Worm (Caenorhabditis elegans) whole organism, L1 larva: Measurements from ENCODE around the gene ugt-66.

Experiments
- aha-1 ChIP-seq: fragments of 150-350 bp; optimal IDR thresholded peaks from 2 replicates; lab custom pipeline; 2014; ENCODE audit warnings: missing biosample characterization, missing genetic modification characterization
- ama-1 ChIP-seq: fragments of 150-350 bp; optimal IDR thresholded peaks from 2 replicates; lab custom pipeline; 2014
- ceh-8 ChIP-seq: fragments of 200-800 bp; sonication (Bioruptor generic); optimal IDR thresholded peaks from 2 replicates; lab custom pipeline; 2018; ENCODE audit warnings: mild to moderate bottlenecking, missing genetic modification characterization, moderate library complexity, missing compliant biosample characterization
- ceh-90 ChIP-seq: sonication (generic microtip); optimal IDR thresholded peaks from 2 replicates; lab custom pipeline; 2016; ENCODE audit warnings: missing genetic modification characterization, missing compliant biosample characterization
- ces-1 ChIP-seq: fragments of 150-350 bp; optimal IDR thresholded peaks from 2 replicates; lab custom pipeline; 2014; ENCODE audit warnings: missing biosample characterization, missing genetic modification reagents, missing genetic modification characterization
- dpl-1 ChIP-seq, 3 experiments: fragments of 150-350 bp in 2 of 3; sonication (generic microtip) in 1 of 3; optimal IDR thresholded peaks; 2 replicates each; lab custom pipeline; 2014 to 2017; ENCODE audit warnings: missing biosample characterization in 3 of 3, missing genetic modification characterization in 3 of 3, missing genetic modification reagents in 3 of 3
- dsc-1 ChIP-seq: sonication (generic microtip); optimal IDR thresholded peaks from 2 replicates; lab custom pipeline; 2016; ENCODE audit warnings: mild to moderate bottlenecking, missing genetic modification characterization, missing compliant biosample characterization
- efl-1 ChIP-seq, 4 experiments: fragments of 150-350 bp; optimal IDR thresholded peaks in 3 of 4; peaks in 1 of 4; 1 replicate in 1 of 4; 2 replicates in 3 of 4; lab custom pipeline; 2014; ENCODE audit warnings: missing biosample characterization in 2 of 4, missing genetic modification characterization in 2 of 4, missing genetic modification reagents in 2 of 4
- efl-3 ChIP-seq: fragments of 200-800 bp; sonication (Bioruptor generic); optimal IDR thresholded peaks from 2 replicates; lab custom pipeline; 2018; ENCODE audit warnings: mild to moderate bottlenecking, missing genetic modification characterization, missing compliant biosample characterization
- egl-13 ChIP-seq: sonication (generic microtip); optimal IDR thresholded peaks from 2 replicates; lab custom pipeline; 2016; ENCODE audit warnings: missing genotype, missing genetic modification reagents, missing genetic modification characterization, missing compliant biosample characterization
- egl-27 ChIP-seq, 2 experiments: fragments of 150-350 bp in 1 of 2; sonication (generic microtip); optimal IDR thresholded peaks; 3 replicates each; lab custom pipeline; 2017 to 2018; ENCODE audit warnings: missing biosample characterization in 2 of 2, missing genetic modification characterization in 2 of 2, missing genetic modification reagents in 2 of 2
- elt-2 ChIP-seq: sonication (generic microtip); optimal IDR thresholded peaks from 2 replicates; lab custom pipeline; 2016; ENCODE audit warnings: missing genetic modification characterization, mild to moderate bottlenecking, inconsistent platforms, missing compliant biosample characterization, missing genetic modification reagents
- elt-3 ChIP-seq, 6 experiments: fragments of 150-350 bp in 1 of 6; sonication (generic microtip); optimal IDR thresholded peaks; 2 replicates each; lab custom pipeline; 2017 to 2018; ENCODE audit warnings: missing biosample characterization in 6 of 6, missing genetic modification characterization in 6 of 6, inconsistent platforms in 1 of 6
- ets-5 ChIP-seq: fragments of 200-800 bp; sonication (Bioruptor generic); IDR thresholded peaks from 2 replicates; pipeline ENCODE4 v1.3.6; 2022; ENCODE audit warnings: missing genetic modification characterization, missing compliant biosample characterization
- fkh-10 ChIP-seq: sonication (generic microtip); optimal IDR thresholded peaks from 2 replicates; lab custom pipeline; 2017; ENCODE audit warnings: missing biosample characterization, missing genetic modification reagents, missing genetic modification characterization
- fkh-4 ChIP-seq: sonication (generic microtip); optimal IDR thresholded peaks from 2 replicates; lab custom pipeline; 2016; ENCODE audit warnings: missing compliant biosample characterization, missing genetic modification characterization, borderline replicate concordance
- fkh-8 ChIP-seq: sonication (generic microtip); optimal IDR thresholded peaks from 2 replicates; lab custom pipeline; 2016; ENCODE audit warnings: mild to moderate bottlenecking, missing genetic modification characterization, missing compliant biosample characterization
- fos-1 ChIP-seq: fragments of 150-350 bp; optimal IDR thresholded peaks from 2 replicates; lab custom pipeline; 2014; ENCODE audit warnings: missing biosample characterization, missing genetic modification characterization
- hlh-4 ChIP-seq: sonication (generic microtip); optimal IDR thresholded peaks from 2 replicates; lab custom pipeline; 2016; ENCODE audit warnings: mild to moderate bottlenecking, missing genetic modification characterization, missing compliant biosample characterization
- irx-1 ChIP-seq: sonication (generic microtip); optimal IDR thresholded peaks from 2 replicates; lab custom pipeline; 2016; ENCODE audit warnings: missing genetic modification characterization, missing compliant biosample characterization
- lin-14 ChIP-seq: fragments of 200-800 bp; sonication (Bioruptor generic); optimal IDR thresholded peaks from 2 replicates; lab custom pipeline; 2018; ENCODE audit warnings: mild to moderate bottlenecking, missing genetic modification characterization, moderate library complexity, missing compliant biosample characterization
- lin-35 ChIP-seq, 2 experiments: fragments of 150-350 bp; optimal IDR thresholded peaks; 2 replicates each; lab custom pipeline; 2014; ENCODE audit warnings: missing biosample characterization in 2 of 2, missing genetic modification characterization in 2 of 2, missing genetic modification reagents in 2 of 2
- mab-9 ChIP-seq: fragments of 200-800 bp; sonication (Bioruptor generic); IDR thresholded peaks from 2 replicates; pipeline ENCODE4 v1.3.6; 2022; ENCODE audit warnings: missing genetic modification reagents, missing genetic modification characterization, missing compliant biosample characterization
- nhr-11 ChIP-seq: fragments of 150-350 bp; optimal IDR thresholded peaks from 2 replicates; lab custom pipeline; 2014; ENCODE audit warnings: missing biosample characterization, missing genetic modification characterization
- nhr-20 ChIP-seq: sonication (generic microtip); optimal IDR thresholded peaks from 2 replicates; lab custom pipeline; 2016; ENCODE audit warnings: mild to moderate bottlenecking, missing genetic modification characterization, missing compliant biosample characterization
- nhr-28 ChIP-seq: fragments of 150-350 bp; optimal IDR thresholded peaks from 2 replicates; lab custom pipeline; 2014; ENCODE audit warnings: missing biosample characterization, missing genetic modification characterization
- nhr-47 ChIP-seq: sonication (generic microtip); optimal IDR thresholded peaks from 2 replicates; lab custom pipeline; 2016; ENCODE audit warnings: mild to moderate bottlenecking, missing genetic modification characterization, moderate library complexity, missing compliant biosample characterization
- nhr-71 ChIP-seq: sonication (generic microtip); optimal IDR thresholded peaks from 2 replicates; lab custom pipeline; 2016; ENCODE audit warnings: mild to moderate bottlenecking, missing genetic modification characterization, moderate library complexity, missing compliant biosample characterization
- nhr-76 ChIP-seq: sonication (generic microtip); optimal IDR thresholded peaks from 2 replicates; lab custom pipeline; 2017; ENCODE audit warnings: missing biosample characterization, missing genetic modification characterization
- nhr-77 ChIP-seq: fragments of 150-350 bp; optimal IDR thresholded peaks from 2 replicates; lab custom pipeline; 2014; ENCODE audit warnings: missing biosample characterization, missing genetic modification characterization
- nhr-84 ChIP-seq: sonication (generic microtip); optimal IDR thresholded peaks from 2 replicates; lab custom pipeline; 2017; ENCODE audit warnings: missing biosample characterization, missing genetic modification characterization
- nhr-85 ChIP-seq: sonication (generic microtip); peaks from one replicate; lab custom pipeline; 2016; ENCODE audit warnings: missing genetic modification characterization, inconsistent platforms, missing compliant biosample characterization
- nhr-90 ChIP-seq: sonication (generic microtip); optimal IDR thresholded peaks from 2 replicates; lab custom pipeline; 2016; ENCODE audit warnings: mild to moderate bottlenecking, missing genetic modification characterization, missing compliant biosample characterization; ENCODE audit not compliant: poor library complexity
- pax-3 ChIP-seq: fragments of 200-800 bp; sonication (Bioruptor generic); optimal IDR thresholded peaks from 2 replicates; lab custom pipeline; 2018; ENCODE audit warnings: mild to moderate bottlenecking, missing genetic modification characterization, moderate library complexity, missing compliant biosample characterization
- sox-4 ChIP-seq: sonication (generic microtip); optimal IDR thresholded peaks from 2 replicates; lab custom pipeline; 2016; ENCODE audit warnings: missing genetic modification characterization, missing compliant biosample characterization
- sptf-1 ChIP-seq: fragments of 150-350 bp; optimal IDR thresholded peaks from 2 replicates; lab custom pipeline; 2014; ENCODE audit warnings: missing biosample characterization, missing genetic modification characterization
- sup-37 ChIP-seq: fragments of 200-800 bp; sonication (Bioruptor generic); optimal IDR thresholded peaks from 2 replicates; lab custom pipeline; 2018; ENCODE audit warnings: mild to moderate bottlenecking, missing genetic modification characterization, missing compliant biosample characterization
- tlp-1 ChIP-seq: fragments of 150-350 bp; optimal IDR thresholded peaks from 2 replicates; lab custom pipeline; 2014; ENCODE audit warnings: missing biosample characterization, missing genetic modification characterization
- unc-130 ChIP-seq: fragments of 150-350 bp; optimal IDR thresholded peaks from 2 replicates; lab custom pipeline; 2017; ENCODE audit warnings: missing biosample characterization, missing genetic modification characterization, inconsistent platforms
- unc-86 ChIP-seq: sonication (generic microtip); optimal IDR thresholded peaks from 2 replicates; lab custom pipeline; 2016; ENCODE audit warnings: missing genetic modification characterization, missing compliant biosample characterization
- zag-1 ChIP-seq: fragments of 150-350 bp; optimal IDR thresholded peaks from 2 replicates; lab custom pipeline; 2014; ENCODE audit warnings: missing biosample characterization, missing genetic modification characterization
- ztf-4 ChIP-seq: fragments of 150-350 bp; optimal IDR thresholded peaks from 2 replicates; lab custom pipeline; 2014; ENCODE audit warnings: missing biosample characterization, missing genetic modification characterization

The ugt-66 gene

DNA sequence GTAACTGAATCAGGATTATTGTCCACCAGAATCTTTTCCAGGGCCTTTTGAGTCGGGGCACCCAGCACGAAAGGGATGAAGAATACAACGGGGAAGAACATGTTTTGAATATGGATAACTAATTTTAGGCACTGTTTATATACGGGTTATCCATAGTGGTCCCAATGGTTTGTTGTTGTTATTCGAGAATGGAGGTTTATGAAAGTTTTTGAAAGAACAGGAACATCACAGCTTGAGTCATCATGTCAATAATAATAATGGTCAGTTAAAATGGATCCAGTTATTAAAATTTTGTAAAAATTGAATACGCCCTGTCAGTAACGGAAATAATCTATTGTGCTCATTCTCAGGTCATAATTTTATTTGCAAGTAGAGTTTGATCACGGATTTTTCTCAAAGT is 11.3 kb downstream of the ugt-66 start, which contains the start of gene nas-28:
Gene nas-28 (minus strand): TSS at position 101 of the 400 bp plus-strand sequence.
- TF ChIP-seq dsc-1, result no peak
- no peak for TF ChIP-seq pax-3 (tag; lab: Kevin White, UChicago)
- TF ChIP-seq fkh-10 (GFP tag; lab: Kevin White, UChicago), result no peak
- no peak for TF ChIP-seq tlp-1 (tag; lab: Kevin White, UChicago)
- TF ChIP-seq irx-1 (tag; lab: Kevin White, UChicago), result no peak
- no peak for TF ChIP-seq dpl-1 (GFP tag; optimal IDR thresholded peaks at IDR 0.05; lab: Kevin White, UChicago)
- TF ChIP-seq lin-14 (GFP tag; lab: Kevin White, UChicago), result no peak
- TF ChIP-seq nhr-84 (tag; lab: Kevin White, UChicago), result no peak
- TF ChIP-seq nhr-11 (tag; lab: Kevin White, UChicago), result no peak
- no peak for TF ChIP-seq nhr-76
- TF ChIP-seq egl-13, result no peak
- TF ChIP-seq ztf-4 (tag; lab: Kevin White, UChicago), result no peak
- no peak for TF ChIP-seq ceh-8 (GFP tag; lab: Kevin White, UChicago)

- no peak for TF ChIP-seq nhr-28 (tag; lab: Kevin White, UChicago)
- no peak for TF ChIP-seq egl-27 (tag; optimal IDR thresholded peaks at IDR 0.05; lab: Kevin White, UChicago)
- no peak for TF ChIP-seq mab-9 (GFP tag; lab: Robert Waterston, UW)
- TF ChIP-seq nhr-77, result no peak
- no peak for TF ChIP-seq ces-1 (GFP tag; lab: Kevin White, UChicago)
- TF ChIP-seq unc-130 (tag; lab: Kevin White, UChicago), result no peak
- peak; percentile 1 for TF ChIP-seq nhr-90
- TF ChIP-seq hlh-4 (tag; lab: Kevin White, UChicago), result no peak
- TF ChIP-seq fkh-8 (tag; lab: Kevin White, UChicago), result no peak
- TF ChIP-seq nhr-84 (tag; lab: Kevin White, UChicago), result no peak
- no peak for TF ChIP-seq ets-5 (GFP tag; lab: Robert Waterston, UW)
- no peak for TF ChIP-seq aha-1 (tag; lab: Kevin White, UChicago)
- peak; percentile 31 for TF ChIP-seq lin-14 (GFP tag; lab: Kevin White, UChicago)
- TF ChIP-seq efl-3 (GFP tag; lab: Kevin White, UChicago), result no peak
- no peak for TF ChIP-seq fkh-4 (tag; lab: Kevin White, UChicago)
- TF ChIP-seq efl-1 (optimal IDR thresholded peaks at IDR 0.05; lab: Kevin White, UChicago), result no peak
- TF ChIP-seq efl-1 (GFP tag; optimal IDR thresholded peaks at IDR 0.05 in 1 of 2; lab: Kevin White, UChicago), result no peak
- peak in 1 of 2 experiments; percentile 50 for TF ChIP-seq lin-35 (GFP tag; optimal IDR thresholded peaks at IDR 0.05; lab: Kevin White, UChicago)
- TF ChIP-seq nhr-85, result peak; percentile 32
- no peak for TF ChIP-seq fkh-10 (GFP tag; lab: Kevin White, UChicago)
- peak; percentile 37 for TF ChIP-seq nhr-71
- no peak for TF ChIP-seq fos-1 (tag; lab: Kevin White, UChicago)
- no peak for TF ChIP-seq elt-3 (tag; optimal IDR thresholded peaks at IDR 0.05; lab: Kevin White, UChicago)
- TF ChIP-seq elt-2 (tag; lab: Kevin White, UChicago), result peak; percentile 96
- TF ChIP-seq nhr-47 (tag; lab: Kevin White, UChicago), result no peak
- no peak for TF ChIP-seq dsc-1
- no peak for TF ChIP-seq ama-1
- TF ChIP-seq sptf-1 (tag; lab: Kevin White, UChicago), result no peak
- TF ChIP-seq ceh-90 (tag; lab: Kevin White, UChicago), result no peak
- TF ChIP-seq unc-86 (tag; lab: Kevin White, UChicago), result no peak
- no peak for TF ChIP-seq sox-4
- no peak for TF ChIP-seq sup-37 (GFP tag; lab: Kevin White, UChicago)
- TF ChIP-seq nhr-20 (tag; lab: Kevin White, UChicago), result peak; percentile 31
- TF ChIP-seq zag-1 (tag; lab: Kevin White, UChicago), result no peak
- TF ChIP-seq, all 84 proteins: peak for 7
These were observed 14.1 kb downstream of the ugt-66 start for ce11 chrIII:6180294-6180693.
